Worm (Caenorhabditis elegans) whole organism, L2 larva: Measurements from ENCODE around the gene F33G12.3.

ENCODE experiments used
- aly-2 ChIP-seq: fragments of 150-350 bp; optimal IDR thresholded peaks from 2 replicates; lab custom pipeline; 2014; ENCODE audit warnings: missing biosample characterization, missing genetic modification characterization
- blmp-1 ChIP-seq: sonication (generic microtip); optimal IDR thresholded peaks from 2 replicates; lab custom pipeline; 2017; ENCODE audit warnings: missing genetic modification characterization, mild to moderate bottlenecking, missing compliant biosample characterization, antibody characterized with exemption, moderate library complexity; ENCODE audit not compliant: insufficient read depth
- ceh-82 ChIP-seq: fragments of 150-350 bp; optimal IDR thresholded peaks from 2 replicates; lab custom pipeline; 2014; ENCODE audit warnings: missing biosample characterization, missing genetic modification characterization
- mdl-1 ChIP-seq, 2 experiments: fragments of 150-350 bp in 1 of 2; sonication (generic microtip) in 1 of 2; optimal IDR thresholded peaks; 2 replicates each; lab custom pipeline; 2017; ENCODE audit warnings: missing biosample characterization in 2 of 2, missing genetic modification characterization in 2 of 2
- nhr-25 ChIP-seq: fragments of 150-350 bp; sonication (generic microtip); optimal IDR thresholded peaks from 3 replicates; lab custom pipeline; 2014; ENCODE audit warnings: missing biosample characterization, missing genetic modification characterization
- ztf-11 ChIP-seq: sonication (generic microtip); optimal IDR thresholded peaks from 2 replicates; lab custom pipeline; 2017; ENCODE audit warnings: missing biosample characterization, missing genetic modification characterization

DNA sequence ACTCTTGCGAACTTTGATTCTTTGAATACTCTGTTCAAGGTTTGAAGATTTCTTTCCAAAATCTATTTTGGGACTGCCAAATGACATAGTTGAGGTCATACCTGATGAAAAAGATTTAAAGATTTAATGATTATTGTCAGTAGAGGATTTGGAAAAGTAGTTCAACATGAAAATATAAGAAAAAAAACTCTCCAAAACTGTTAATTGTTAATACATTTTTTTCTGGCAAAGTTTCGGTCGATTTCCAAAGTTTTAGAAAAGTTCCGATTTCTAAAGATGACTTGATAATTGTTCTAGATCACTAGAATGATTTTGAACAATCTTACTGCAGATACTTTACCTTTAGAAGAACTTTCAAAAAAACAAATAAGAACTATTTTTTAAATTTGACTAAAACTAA, 37.4 kb upstream of the F33G12.3 start, which contains the start of gene C27A2.7:
- TF ChIP-seq aly-2 (tag; lab: Kevin White, UChicago) (no peak), nhr-25 (tag; lab: Kevin White, UChicago) (no peak), mdl-1 (tag; optimal IDR thresholded peaks at IDR 0.05; lab: Kevin White, UChicago) (no peak), blmp-1 (no peak), ztf-11 (tag; lab: Kevin White, UChicago) (no peak), ceh-82 (tag; lab: Kevin White, UChicago) (no peak)
